Worm (Caenorhabditis elegans): ENCODE measurements around the gene daf-18.

DNA sequence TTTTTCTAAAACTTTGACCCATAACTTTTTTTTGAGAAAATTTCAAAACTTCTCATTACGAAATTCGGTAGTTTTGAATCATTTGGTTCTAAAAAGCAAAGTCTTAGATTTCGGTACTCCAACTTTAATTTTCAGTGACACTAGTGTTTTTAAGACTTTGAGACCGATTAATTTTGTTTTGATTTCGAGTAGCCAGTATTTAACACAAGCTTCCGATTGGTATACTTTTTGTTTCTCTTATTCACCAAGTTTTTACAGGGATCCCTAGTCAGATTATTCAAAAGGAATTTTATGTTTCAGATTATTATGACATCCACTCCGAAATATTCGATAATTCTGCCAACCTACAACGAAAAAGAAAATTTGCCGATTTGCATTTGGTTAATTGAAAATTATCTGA is 20.4 kb upstream of the daf-18 start, which contains the start of gene dpm-1:
- TF ChIP-seq tbp1 (GFP tag; optimal IDR thresholded peaks at IDR 0.05) (no peak), ama-1 (optimal IDR thresholded peaks at IDR 0.05) (no peak), ama-1 (GFP tag; optimal IDR thresholded peaks at IDR 0.05) (no peak), ztf-22 (GFP tag; optimal IDR thresholded peaks at IDR 0.05) (no peak), ceh-91 (GFP tag; IDR thresholded peaks at IDR 0.05) (no peak), F49E8.2 (tag; optimal IDR thresholded peaks at IDR 0.05; ENCODE audit: insufficient read depth) (no peak), madf-3 (GFP tag; IDR thresholded peaks at IDR 0.05) (no peak), unc-130 (GFP tag; optimal IDR thresholded peaks at IDR 0.05) (no peak), F57C9.4 (tag; optimal IDR thresholded peaks at IDR 0.05) (no peak), snpc-4 (GFP tag; optimal IDR thresholded peaks at IDR 0.05) (no peak), snpc-4 (tag; optimal IDR thresholded peaks at IDR 0.05) (no peak), pha-4 (tag; optimal IDR thresholded peaks at IDR 0.05) (no peak)
